Fruit fly (Drosophila melanogaster): ENCODE results near the gene Polr3D.
A peak's percentile ranks its signal among the peaks of the same experiment; 100 is the strongest.

Gene Polr3D

dm6 chr3L:18121889-18122288 lies 12.5 kb upstream of the Polr3D start, which contains the start of gene CG42853:
Gene CG42853 (minus strand): TSS chr3L:18121989.
- no peak for TF ChIP-seq Xbp1 (GFP tag; optimal IDR thresholded peaks at IDR 0.05)
- no peak for TF ChIP-seq CG12744 (GFP tag; optimal IDR thresholded peaks at IDR 0.05)

dm6 chr3L:18114038-18114926 lies 4.9 kb upstream of the Polr3D start:
- peak; percentile 45 for TF ChIP-seq nau (GFP tag; optimal IDR thresholded peaks at IDR 0.05)
- peak; percentile 87 for TF ChIP-seq CG13894 (tag; optimal IDR thresholded peaks at IDR 0.05)
- TF ChIP-seq ewg (GFP tag; optimal IDR thresholded peaks at IDR 0.05): peak; percentile 19
- no peak for TF ChIP-seq nerfin-2 (GFP tag; IDR thresholded peaks at IDR 0.05; ENCODE audit: partially characterized antibody)
- TF ChIP-seq bsh (GFP tag; optimal IDR thresholded peaks at IDR 0.05): peak in 1 of 2 experiments; percentile 36
- TF ChIP-seq Meics (GFP tag; optimal IDR thresholded peaks at IDR 0.05): peak; percentile 66
- TF ChIP-seq Oaz (GFP tag; IDR thresholded peaks at IDR 0.05): 0 out of 2 replicates have a peak, but pooled peaks have one; percentile 19
- peak; percentile 61 for TF ChIP-seq phol (tag; optimal IDR thresholded peaks at IDR 0.05)
- TF ChIP-seq bbx (GFP tag; IDR thresholded peaks at IDR 0.05; ENCODE audit: partially characterized antibody): peak; percentile 27; the same call in 1 of the 2 replicates
- TF ChIP-seq psq (GFP tag; optimal IDR thresholded peaks at IDR 0.05): no peak
- TF ChIP-seq seq (GFP tag; IDR thresholded peaks at IDR 0.05): peak; percentile 75
- TF ChIP-seq CG4282 (GFP tag; optimal IDR thresholded peaks at IDR 0.05): peak; percentile 44
- peak; percentile 25 for TF ChIP-seq CG17385 (GFP tag; optimal IDR thresholded peaks at IDR 0.05)
- TF ChIP-seq fru (optimal IDR thresholded peaks at IDR 0.05): no peak
- TF ChIP-seq CG11723 (GFP tag; optimal IDR thresholded peaks at IDR 0.05): no peak
- peak; percentile 48 for TF ChIP-seq CG12769 (tag; optimal IDR thresholded peaks at IDR 0.05)
- TF ChIP-seq HmgZ (tag; optimal IDR thresholded peaks at IDR 0.05): peak; percentile 31
- TF ChIP-seq Nf-YB (GFP tag; optimal IDR thresholded peaks at IDR 0.05): peak; percentile 15
- peak; percentile 15 for TF ChIP-seq NC2α (GFP tag; optimal IDR thresholded peaks at IDR 0.05)
- peak; percentile 87 for TF ChIP-seq CG15514 (GFP tag; optimal IDR thresholded peaks at IDR 0.05)
- TF ChIP-seq HmgD (GFP tag; optimal IDR thresholded peaks at IDR 0.05): peak; percentile 43
- TF ChIP-seq vfl (GFP tag; optimal IDR thresholded peaks at IDR 0.05): no peak
- peak; percentile 71 for TF ChIP-seq CG12071 (GFP tag; optimal IDR thresholded peaks at IDR 0.05)
- TF ChIP-seq slou (GFP tag; optimal IDR thresholded peaks at IDR 0.05): no peak
- TF ChIP-seq Abd-B (GFP tag; optimal IDR thresholded peaks at IDR 0.05): peak; percentile 23
- TF ChIP-seq CG12942 (GFP tag; optimal IDR thresholded peaks at IDR 0.05): peak; percentile 32
- TF ChIP-seq CG3838 (GFP tag; optimal IDR thresholded peaks at IDR 0.05): no peak
- no peak; the same call in 1 of the 2 replicates for TF ChIP-seq MBD-R2 (GFP tag; IDR thresholded peaks at IDR 0.05)
- no peak for TF ChIP-seq Atf3 (GFP tag; optimal IDR thresholded peaks at IDR 0.05)
- TF ChIP-seq CG10959 (GFP tag; IDR thresholded peaks at IDR 0.05): 0 out of 2 replicates have a peak, but pooled peaks have one; percentile 40
- TF ChIP-seq CG16815 (GFP tag; optimal IDR thresholded peaks at IDR 0.05): no peak
- no peak for TF ChIP-seq dimm (GFP tag; IDR thresholded peaks at IDR 0.05)
- peak; percentile 50; the same call in 1 of the 2 replicates for TF ChIP-seq HLH3B (GFP tag; IDR thresholded peaks at IDR 0.05)
- no peak for TF ChIP-seq ssp (GFP tag; IDR thresholded peaks at IDR 0.05)
- no peak for TF ChIP-seq org-1 (GFP tag; optimal IDR thresholded peaks at IDR 0.05)
- TF ChIP-seq CG4617 (GFP tag; optimal IDR thresholded peaks at IDR 0.05; ENCODE audit: borderline replicate concordance): no peak
- peak; percentile 28 for TF ChIP-seq Dek (tag; optimal IDR thresholded peaks at IDR 0.05)
- TF ChIP-seq CG8388 (GFP tag; optimal IDR thresholded peaks at IDR 0.05): no peak
- no peak for TF ChIP-seq mld (GFP tag; IDR thresholded peaks at IDR 0.05; ENCODE audit: partially characterized antibody)
- peak; percentile 84 for TF ChIP-seq lab (GFP tag; optimal IDR thresholded peaks at IDR 0.05)
- no peak for TF ChIP-seq Tbp (GFP tag; optimal IDR thresholded peaks at IDR 0.05)
- TF ChIP-seq CTCF (GFP tag; optimal IDR thresholded peaks at IDR 0.05): peak; percentile 96
- TF ChIP-seq eyg (GFP tag; optimal IDR thresholded peaks at IDR 0.05): peak; percentile 27
- peak; percentile 14 for TF ChIP-seq Bdp1 (GFP tag; optimal IDR thresholded peaks at IDR 0.05)
- peak; percentile 24 for TF ChIP-seq tin (GFP tag; optimal IDR thresholded peaks at IDR 0.05)
